Fruit fly (Drosophila melanogaster): ENCODE results near the gene CG5916.

The CG5916 gene

dm6 chr3R:16135616-16136015 is 11.2 kb upstream of the CG5916 start:
- TF ChIP-seq h (optimal IDR thresholded peaks at IDR 0.05), result no peak
- no peak for TF ChIP-seq Myc (optimal IDR thresholded peaks at IDR 0.05)
- no peak for TF ChIP-seq insv (optimal IDR thresholded peaks at IDR 0.05)
- no peak for TF ChIP-seq psq (optimal IDR thresholded peaks at IDR 0.05)
- TF ChIP-seq Sin3A (optimal IDR thresholded peaks at IDR 0.05), result no peak

dm6 chr3R:16148712-16149111 is 1.9 kb downstream of the CG5916 start:
- TF ChIP-seq h (optimal IDR thresholded peaks at IDR 0.05) (no peak), Myc (optimal IDR thresholded peaks at IDR 0.05) (no peak), insv (optimal IDR thresholded peaks at IDR 0.05) (no peak), ttk (optimal IDR thresholded peaks at IDR 0.05) (no peak), psq (optimal IDR thresholded peaks at IDR 0.05) (no peak), Sin3A (optimal IDR thresholded peaks at IDR 0.05) (no peak)

- TF ChIP-seq h (optimal IDR thresholded peaks at IDR 0.05) (no peak), ttk (optimal IDR thresholded peaks at IDR 0.05) (no peak), Myc (optimal IDR thresholded peaks at IDR 0.05) (no peak), Sin3A (optimal IDR thresholded peaks at IDR 0.05) (no peak), insv (optimal IDR thresholded peaks at IDR 0.05) (no peak), psq (optimal IDR thresholded peaks at IDR 0.05) (no peak)
Observed at dm6 chr3R:16151239-16151860, 4.5 kb downstream of the CG5916 start, which contains the start of gene Fer2. Fer2 (minus strand) TSS chr3R:16151312.

- TF ChIP-seq h (optimal IDR thresholded peaks at IDR 0.05), result no peak
- no peak for TF ChIP-seq Myc (optimal IDR thresholded peaks at IDR 0.05)
- no peak for TF ChIP-seq psq (optimal IDR thresholded peaks at IDR 0.05)
- TF ChIP-seq ttk (optimal IDR thresholded peaks at IDR 0.05), result no peak
- TF ChIP-seq Sin3A (optimal IDR thresholded peaks at IDR 0.05), result no peak
- no peak for TF ChIP-seq insv (optimal IDR thresholded peaks at IDR 0.05)
Observed at dm6 chr3R:16152369-16152768, 5.5 kb downstream of the CG5916 start.

dm6 chr3R:16153356-16153905 is 6.6 kb downstream of the CG5916 start:
- no peak for TF ChIP-seq insv (optimal IDR thresholded peaks at IDR 0.05)
- TF ChIP-seq Sin3A (optimal IDR thresholded peaks at IDR 0.05), result no peak
- TF ChIP-seq Myc (optimal IDR thresholded peaks at IDR 0.05), result no peak
- TF ChIP-seq h (optimal IDR thresholded peaks at IDR 0.05), result no peak
- TF ChIP-seq psq (optimal IDR thresholded peaks at IDR 0.05), result no peak
- no peak for TF ChIP-seq ttk (optimal IDR thresholded peaks at IDR 0.05)

dm6 chr3R:16154263-16154662 is 7.4 kb downstream of the CG5916 start:
- TF ChIP-seq Sin3A (optimal IDR thresholded peaks at IDR 0.05) (no peak), h (optimal IDR thresholded peaks at IDR 0.05) (no peak), ttk (optimal IDR thresholded peaks at IDR 0.05) (no peak), Myc (optimal IDR thresholded peaks at IDR 0.05) (no peak), psq (optimal IDR thresholded peaks at IDR 0.05) (no peak), insv (optimal IDR thresholded peaks at IDR 0.05) (no peak)

dm6 chr3R:16154682-16155081 is 7.9 kb downstream of the CG5916 start, which contains the start of gene CG6006:
CG6006 (plus strand) TSS chr3R:16154982.
- TF ChIP-seq Sin3A (optimal IDR thresholded peaks at IDR 0.05) (no peak), h (optimal IDR thresholded peaks at IDR 0.05) (no peak), psq (optimal IDR thresholded peaks at IDR 0.05) (no peak), ttk (optimal IDR thresholded peaks at IDR 0.05) (no peak), Myc (optimal IDR thresholded peaks at IDR 0.05) (no peak), insv (optimal IDR thresholded peaks at IDR 0.05) (no peak)

- no peak for TF ChIP-seq h (optimal IDR thresholded peaks at IDR 0.05)
- TF ChIP-seq psq (optimal IDR thresholded peaks at IDR 0.05), result no peak
- TF ChIP-seq ttk (optimal IDR thresholded peaks at IDR 0.05), result no peak
- TF ChIP-seq Sin3A (optimal IDR thresholded peaks at IDR 0.05), result no peak
- TF ChIP-seq insv (optimal IDR thresholded peaks at IDR 0.05), result no peak
- no peak for TF ChIP-seq Myc (optimal IDR thresholded peaks at IDR 0.05)
Observed at dm6 chr3R:16156032-16156431, 9.2 kb downstream of the CG5916 start.

dm6 chr3R:16157564-16158242 is 10.9 kb downstream of the CG5916 start:
- TF ChIP-seq Myc (optimal IDR thresholded peaks at IDR 0.05), result no peak
- TF ChIP-seq insv (optimal IDR thresholded peaks at IDR 0.05), result no peak
- TF ChIP-seq ttk (optimal IDR thresholded peaks at IDR 0.05), result no peak

dm6 chr3R:16168088-16168487 is 21.3 kb downstream of the CG5916 start:
- TF ChIP-seq Sin3A (optimal IDR thresholded peaks at IDR 0.05), result no peak
- no peak for TF ChIP-seq psq (optimal IDR thresholded peaks at IDR 0.05)
- TF ChIP-seq ttk (optimal IDR thresholded peaks at IDR 0.05), result no peak
- TF ChIP-seq Myc (optimal IDR thresholded peaks at IDR 0.05), result no peak
- TF ChIP-seq insv (optimal IDR thresholded peaks at IDR 0.05), result no peak
- TF ChIP-seq h (optimal IDR thresholded peaks at IDR 0.05), result no peak

dm6 chr3R:16171747-16172146 is 24.9 kb downstream of the CG5916 start, which contains the start of gene CG8925:
CG8925 (plus strand) TSS chr3R:16171991.
- TF ChIP-seq ttk (optimal IDR thresholded peaks at IDR 0.05) (no peak), h (optimal IDR thresholded peaks at IDR 0.05) (no peak), Myc (optimal IDR thresholded peaks at IDR 0.05) (no peak), insv (optimal IDR thresholded peaks at IDR 0.05) (no peak), Sin3A (optimal IDR thresholded peaks at IDR 0.05) (no peak), psq (optimal IDR thresholded peaks at IDR 0.05) (no peak)

dm6 chr3R:16173500-16173899 is 26.7 kb downstream of the CG5916 start:
- TF ChIP-seq insv (optimal IDR thresholded peaks at IDR 0.05) (no peak), ttk (optimal IDR thresholded peaks at IDR 0.05) (no peak), Myc (optimal IDR thresholded peaks at IDR 0.05) (no peak), h (optimal IDR thresholded peaks at IDR 0.05) (no peak), Sin3A (optimal IDR thresholded peaks at IDR 0.05) (no peak), psq (optimal IDR thresholded peaks at IDR 0.05) (no peak)

Measured in Kc167 (cell line).